Worm (Caenorhabditis elegans): Measurements from ENCODE around the gene snfc-5.
A peak's percentile ranks its signal among the peaks of the same experiment; 100 is the strongest.

Gene snfc-5

ce11 chrIII:4364974-4365373, 39.6 kb upstream of the snfc-5 start, which contains the start of gene ckb-1:
TSS of gene ckb-1 (plus strand) at chrIII:4365274.
- TF ChIP-seq lin-35 (GFP tag; optimal IDR thresholded peaks at IDR 0.05) (peak in 1 of 2 experiments; percentile 18), dpl-1 (GFP tag; optimal IDR thresholded peaks at IDR 0.05) (peak in 1 of 3 experiments; percentile 24), nhr-12 (tag; optimal IDR thresholded peaks at IDR 0.05) (no peak), lsy-2 (tag; optimal IDR thresholded peaks at IDR 0.05) (peak; percentile 0 to 32)

- TF ChIP-seq F16B12.6 (tag; optimal IDR thresholded peaks at IDR 0.05) (no peak), xbp-1 (tag; optimal IDR thresholded peaks at IDR 0.05) (peak; percentile 71)
These were observed 36.9 kb upstream of the snfc-5 start, which contains the start of gene ckb-2 for ce11 chrIII:4367649-4368048. TSS of gene ckb-2 (plus strand) at chrIII:4367949.

- peak; percentile 35 for TF ChIP-seq aly-2 (tag; optimal IDR thresholded peaks at IDR 0.05)
- peak; percentile 27 for TF ChIP-seq lir-3 (tag; optimal IDR thresholded peaks at IDR 0.05; ENCODE audit: poor library complexity)
- peak in 1 of 2 experiments; percentile 14 for TF ChIP-seq mdl-1 (tag; optimal IDR thresholded peaks at IDR 0.05)
- peak; percentile 61 for TF ChIP-seq nhr-71 (tag; optimal IDR thresholded peaks at IDR 0.05)
- peak; percentile 13 for TF ChIP-seq C16A3.4 (tag; optimal IDR thresholded peaks at IDR 0.05)
- peak; percentile 51 for TF ChIP-seq nhr-47 (tag; optimal IDR thresholded peaks at IDR 0.05)
- TF ChIP-seq efl-1 (optimal IDR thresholded peaks at IDR 0.05): peak in 1 of 2 experiments; percentile 9
- TF ChIP-seq efl-1 (GFP tag; optimal IDR thresholded peaks at IDR 0.05 in 1 of 2): peak in 1 of 2 experiments; percentile 70
- peak; percentile 68 for TF ChIP-seq nhr-19 (GFP tag; conservative IDR thresholded peaks at IDR 0.05)
- peak; percentile 45 for TF ChIP-seq snu-23 (GFP tag; optimal IDR thresholded peaks at IDR 0.05)
- peak; percentile 37 for TF ChIP-seq nhr-90 (tag; optimal IDR thresholded peaks at IDR 0.05; ENCODE audit: poor library complexity)
- peak; percentile 17 for TF ChIP-seq jun-1 (tag; optimal IDR thresholded peaks at IDR 0.05)
- peak in 1 of 2 experiments; percentile 26 for TF ChIP-seq lin-35 (GFP tag; optimal IDR thresholded peaks at IDR 0.05)
- TF ChIP-seq swsn-7 (tag; optimal IDR thresholded peaks at IDR 0.05): peak; percentile 21
- peak; percentile 36 for TF ChIP-seq nhr-20 (tag; optimal IDR thresholded peaks at IDR 0.05)
- peak; percentile 28 for TF ChIP-seq xbp-1 (tag; optimal IDR thresholded peaks at IDR 0.05)
- peak; percentile 44 for TF ChIP-seq dsc-1 (tag; optimal IDR thresholded peaks at IDR 0.05)
- peak in 1 of 2 experiments; percentile 57 for TF ChIP-seq lsy-2 (tag; optimal IDR thresholded peaks at IDR 0.05)
- peak; percentile 24 for TF ChIP-seq tbx-2 (tag; optimal IDR thresholded peaks at IDR 0.05)
These were observed 35.2 kb upstream of the snfc-5 start for ce11 chrIII:4369381-4369809.

- TF ChIP-seq blmp-1 (tag; optimal IDR thresholded peaks at IDR 0.05): no peak
- no peak for TF ChIP-seq unc-30 (tag; optimal IDR thresholded peaks at IDR 0.05)
- TF ChIP-seq pag-3 (tag; optimal IDR thresholded peaks at IDR 0.05; ENCODE audit: borderline replicate concordance, insufficient read depth): no peak
- TF ChIP-seq isw-1 (GFP tag; IDR thresholded peaks at IDR 0.05): no peak
- no peak for TF ChIP-seq lin-13 (GFP tag; optimal IDR thresholded peaks at IDR 0.05)
- no peak for TF ChIP-seq zip-4 (GFP tag; optimal IDR thresholded peaks at IDR 0.05)
- no peak for TF ChIP-seq sox-4 (tag; optimal IDR thresholded peaks at IDR 0.05)
These were observed 34.0 kb upstream of the snfc-5 start, which contains the start of gene ckb-3 for ce11 chrIII:4370585-4370984. TSS of gene ckb-3 (plus strand) at chrIII:4370885.

- no peak for TF ChIP-seq lin-35 (GFP tag; optimal IDR thresholded peaks at IDR 0.05)
These were observed 31.7 kb upstream of the snfc-5 start for ce11 chrIII:4372894-4373293.

ce11 chrIII:4374854-4375253, 29.7 kb upstream of the snfc-5 start, which contains the start of gene pals-26:
TSS of gene pals-26 (plus strand) at chrIII:4375154.
- TF ChIP-seq unc-30 (tag; optimal IDR thresholded peaks at IDR 0.05): no peak
- TF ChIP-seq lin-14 (GFP tag; optimal IDR thresholded peaks at IDR 0.05): no peak
- no peak for TF ChIP-seq tbx-2 (tag; optimal IDR thresholded peaks at IDR 0.05)
- no peak for TF ChIP-seq ceh-82 (tag; optimal IDR thresholded peaks at IDR 0.05)
- no peak for TF ChIP-seq nhr-71 (tag; optimal IDR thresholded peaks at IDR 0.05)
- no peak for TF ChIP-seq sox-4 (tag; optimal IDR thresholded peaks at IDR 0.05)
- TF ChIP-seq fos-1 (tag; optimal IDR thresholded peaks at IDR 0.05): no peak
- TF ChIP-seq lin-13 (GFP tag; optimal IDR thresholded peaks at IDR 0.05): no peak
- no peak for TF ChIP-seq ama-1 (optimal IDR thresholded peaks at IDR 0.05)
- no peak for TF ChIP-seq egl-13 (tag; optimal IDR thresholded peaks at IDR 0.05)
- no peak for TF ChIP-seq unc-98 (GFP tag; IDR thresholded peaks at IDR 0.05)
- TF ChIP-seq nhr-76 (tag; optimal IDR thresholded peaks at IDR 0.05): no peak
- no peak for TF ChIP-seq isw-1 (GFP tag; IDR thresholded peaks at IDR 0.05)
- TF ChIP-seq xbp-1 (tag; optimal IDR thresholded peaks at IDR 0.05): no peak
- no peak for TF ChIP-seq lir-3 (tag; optimal IDR thresholded peaks at IDR 0.05; ENCODE audit: poor library complexity)
- TF ChIP-seq C16A3.4 (tag; optimal IDR thresholded peaks at IDR 0.05): no peak

All from whole organism, L1 larva.